Worm (Caenorhabditis elegans) whole organism, mixed stage, embryonic: ENCODE data around the gene lys-1.
A peak's percentile ranks its signal among the peaks of the same experiment; 100 is the strongest.

Experiments used
- M03D4.4 ChIP-seq: sonication (generic microtip); optimal IDR thresholded peaks from 2 replicates; lab custom pipeline; 2017; ENCODE audit warnings: mild to moderate bottlenecking, missing genetic modification characterization, missing compliant biosample characterization
- bed-3 ChIP-seq: fragments of 200-800 bp; sonication (Bioruptor generic); optimal IDR thresholded peaks from 3 replicates; lab custom pipeline; 2018; ENCODE audit warnings: mild to moderate bottlenecking, missing genetic modification characterization, moderate library complexity, missing compliant biosample characterization
- blmp-1 ChIP-seq: fragments of 150-350 bp; optimal IDR thresholded peaks from 2 replicates; lab custom pipeline; 2014; ENCODE audit warnings: missing biosample characterization, missing genetic modification characterization
- ceh-39 ChIP-seq: fragments of 150-350 bp; optimal IDR thresholded peaks from 2 replicates; lab custom pipeline; 2014; ENCODE audit warnings: missing biosample characterization, missing genetic modification characterization
- ceh-43 ChIP-seq: fragments of 200-800 bp; sonication (Bioruptor generic); optimal IDR thresholded peaks from 2 replicates; lab custom pipeline; 2018; ENCODE audit warnings: mild to moderate bottlenecking, missing genetic modification characterization, moderate library complexity, missing compliant biosample characterization
- ces-1 ChIP-seq: fragments of 150-350 bp; optimal IDR thresholded peaks from 2 replicates; lab custom pipeline; 2014; ENCODE audit warnings: missing biosample characterization, missing genetic modification reagents, missing genetic modification characterization
- cnd-1 ChIP-seq: fragments of 200-800 bp; sonication (Bioruptor generic); optimal IDR thresholded peaks from 2 replicates; lab custom pipeline; 2018; ENCODE audit warnings: mild to moderate bottlenecking, missing genetic modification characterization, missing compliant biosample characterization
- drap-1 ChIP-seq: fragments of 200-800 bp; sonication (Bioruptor generic); optimal IDR thresholded peaks from 3 replicates; lab custom pipeline; 2018; ENCODE audit warnings: mild to moderate bottlenecking, missing genetic modification characterization, missing compliant biosample characterization
- elt-3 ChIP-seq: fragments of 150-350 bp; optimal IDR thresholded peaks from 2 replicates; lab custom pipeline; 2014; ENCODE audit warnings: missing biosample characterization, missing genetic modification characterization
- flh-1 ChIP-seq: fragments of 200-800 bp; sonication (Bioruptor generic); optimal IDR thresholded peaks from 2 replicates; lab custom pipeline; 2018; ENCODE audit warnings: mild to moderate bottlenecking, missing genetic modification characterization, moderate library complexity, missing compliant biosample characterization
- ham-2 ChIP-seq: fragments of 200-800 bp; sonication (Bioruptor generic); optimal IDR thresholded peaks from 2 replicates; lab custom pipeline; 2018; ENCODE audit warnings: mild to moderate bottlenecking, missing genetic modification characterization, missing compliant biosample characterization
- hlh-1 ChIP-seq: fragments of 150-350 bp; optimal IDR thresholded peaks from 2 replicates; lab custom pipeline; 2014; ENCODE audit warnings: missing biosample characterization, missing genetic modification reagents, missing genetic modification characterization
- lin-13 ChIP-seq: fragments of 150-350 bp; optimal IDR thresholded peaks from 2 replicates; lab custom pipeline; 2014; ENCODE audit warnings: missing biosample characterization, missing genetic modification characterization
- lsy-2 ChIP-seq: fragments of 150-350 bp; optimal IDR thresholded peaks from 2 replicates; lab custom pipeline; 2014; ENCODE audit warnings: missing biosample characterization, missing genetic modification characterization
- mab-5 ChIP-seq: fragments of 150-350 bp; optimal IDR thresholded peaks from 2 replicates; lab custom pipeline; 2014; ENCODE audit warnings: missing biosample characterization, missing genetic modification characterization
- mep-1 ChIP-seq: fragments of 150-350 bp; optimal IDR thresholded peaks from 2 replicates; lab custom pipeline; 2017; ENCODE audit warnings: missing biosample characterization, missing genetic modification reagents, missing genetic modification characterization, inconsistent platforms
- nhr-12 ChIP-seq: fragments of 150-350 bp; optimal IDR thresholded peaks from 2 replicates; lab custom pipeline; 2014; ENCODE audit warnings: missing biosample characterization, missing genetic modification characterization
- nhr-2 ChIP-seq: fragments of 150-350 bp; optimal IDR thresholded peaks from 2 replicates; lab custom pipeline; 2014; ENCODE audit warnings: missing biosample characterization, missing genetic modification characterization
- nhr-237 ChIP-seq: fragments of 150-350 bp; optimal IDR thresholded peaks from 2 replicates; lab custom pipeline; 2014; ENCODE audit warnings: missing biosample characterization, missing genetic modification characterization
- nhr-28 ChIP-seq: fragments of 150-350 bp; optimal IDR thresholded peaks from 2 replicates; lab custom pipeline; 2014; ENCODE audit warnings: missing biosample characterization, missing genetic modification characterization
- nhr-76 ChIP-seq: sonication (generic microtip); optimal IDR thresholded peaks from 2 replicates; lab custom pipeline; 2017; ENCODE audit warnings: missing biosample characterization, missing genetic modification characterization
- pha-4 ChIP-seq: fragments of 150-350 bp; optimal IDR thresholded peaks from 2 replicates; lab custom pipeline; 2018; ENCODE audit warnings: missing biosample characterization, missing genetic modification reagents, missing genetic modification characterization
- sem-2 ChIP-seq: fragments of 200-800 bp; sonication (Bioruptor generic); optimal IDR thresholded peaks from 2 replicates; lab custom pipeline; 2018; ENCODE audit warnings: mild to moderate bottlenecking, missing genetic modification characterization, missing compliant biosample characterization
- snpc-4 ChIP-seq: fragments of 150-350 bp; optimal IDR thresholded peaks from 2 replicates; lab custom pipeline; 2014; ENCODE audit warnings: missing biosample characterization, missing genetic modification characterization
- sptf-1 ChIP-seq: sonication (generic microtip); optimal IDR thresholded peaks from 2 replicates; lab custom pipeline; 2017; ENCODE audit warnings: mild to moderate bottlenecking, missing genetic modification characterization, moderate library complexity, missing compliant biosample characterization
- tbx-8 ChIP-seq: fragments of 200-800 bp; sonication (Bioruptor generic); optimal IDR thresholded peaks from 2 replicates; lab custom pipeline; 2018; ENCODE audit warnings: mild to moderate bottlenecking, missing genetic modification characterization, moderate library complexity, missing compliant biosample characterization
- unc-120 ChIP-seq: sonication (generic microtip); optimal IDR thresholded peaks from 2 replicates; lab custom pipeline; 2017; ENCODE audit warnings: missing genetic modification characterization, missing compliant biosample characterization; ENCODE audit not compliant: poor library complexity, severe bottlenecking
- unc-39 ChIP-seq: fragments of 150-350 bp; optimal IDR thresholded peaks from 2 replicates; lab custom pipeline; 2014; ENCODE audit warnings: missing biosample characterization, missing genetic modification characterization
- unc-62 ChIP-seq: fragments of 150-350 bp; optimal IDR thresholded peaks from 2 replicates; lab custom pipeline; 2014; ENCODE audit warnings: missing biosample characterization, missing genetic modification reagents, missing genetic modification characterization
- ztf-11 ChIP-seq: fragments of 150-350 bp; optimal IDR thresholded peaks from 2 replicates; lab custom pipeline; 2014; ENCODE audit warnings: missing biosample characterization, missing genetic modification characterization

lys-1 gene

ce11 chrV:10273837-10274236 is 3.9 kb upstream of the lys-1 start:
- no peak for TF ChIP-seq elt-3
- no peak for TF ChIP-seq unc-120 (tag; lab: Kevin White, UChicago)
- no peak for TF ChIP-seq ceh-39 (tag; lab: Kevin White, UChicago)
- TF ChIP-seq mep-1 (tag; lab: Kevin White, UChicago), result peak; percentile 51
- no peak for TF ChIP-seq blmp-1 (tag; lab: Kevin White, UChicago)
- no peak for TF ChIP-seq M03D4.4
- TF ChIP-seq nhr-76 (tag; lab: Kevin White, UChicago), result no peak
- no peak for TF ChIP-seq nhr-12
- no peak for TF ChIP-seq unc-62 (GFP tag; lab: Kevin White, UChicago)
- TF ChIP-seq lsy-2 (tag; lab: Kevin White, UChicago), result no peak
- TF ChIP-seq ces-1, result peak; percentile 61
- no peak for TF ChIP-seq cnd-1 (tag; lab: Kevin White, UChicago)
- no peak for TF ChIP-seq ham-2

DNA sequence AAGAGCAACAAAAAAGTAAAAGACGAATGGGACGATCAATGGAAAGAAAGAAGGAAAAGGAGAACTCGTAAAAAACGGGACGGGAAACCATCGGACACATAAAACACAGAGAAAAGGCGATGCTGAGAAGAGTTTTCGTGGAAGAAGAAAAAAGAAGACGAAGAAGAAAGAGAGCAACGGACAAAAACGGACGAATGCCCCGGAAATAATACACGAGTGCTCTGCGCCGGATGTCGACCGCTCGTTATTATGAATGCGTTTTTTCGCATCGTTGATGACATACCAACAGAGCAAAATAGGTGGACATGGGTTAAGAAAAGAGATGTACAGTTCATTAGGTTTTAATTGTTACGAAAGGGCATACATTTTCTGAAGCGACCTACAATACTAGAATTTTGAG is 2.1 kb upstream of the lys-1 start, which contains the start of gene Y22F5A.11:
Y22F5A.11 (minus strand) TSS at position 28 of the 400 bp plus-strand sequence.
- TF ChIP-seq ham-2 (no peak), unc-62 (GFP tag; lab: Kevin White, UChicago) (no peak), mab-5 (tag; lab: Kevin White, UChicago) (no peak), unc-39 (tag; lab: Kevin White, UChicago) (no peak), nhr-76 (tag; lab: Kevin White, UChicago) (no peak), lsy-2 (tag; lab: Kevin White, UChicago) (no peak), hlh-1 (no peak), nhr-12 (no peak), bed-3 (no peak), mep-1 (tag; lab: Kevin White, UChicago) (no peak), sem-2 (GFP tag; lab: Kevin White, UChicago) (no peak), ces-1 (no peak), pha-4 (tag; lab: Kevin White, UChicago) (no peak), snpc-4 (tag; lab: Kevin White, UChicago) (no peak), blmp-1 (tag; lab: Kevin White, UChicago) (no peak), ztf-11 (tag; lab: Kevin White, UChicago) (no peak)

ce11 chrV:10276038-10276437 is 1.7 kb upstream of the lys-1 start:
- TF ChIP-seq mab-5 (tag; lab: Kevin White, UChicago) (no peak), sptf-1 (tag; lab: Kevin White, UChicago) (no peak), blmp-1 (tag; lab: Kevin White, UChicago) (no peak), sem-2 (GFP tag; lab: Kevin White, UChicago) (no peak), hlh-1 (no peak), ceh-43 (GFP tag; lab: Kevin White, UChicago) (no peak), mep-1 (tag; lab: Kevin White, UChicago) (no peak), nhr-28 (no peak), bed-3 (no peak), unc-120 (tag; lab: Kevin White, UChicago) (no peak), lsy-2 (tag; lab: Kevin White, UChicago) (no peak), tbx-8 (GFP tag; lab: Kevin White, UChicago) (no peak), flh-1 (no peak), nhr-12 (no peak), unc-62 (GFP tag; lab: Kevin White, UChicago) (no peak)
- TF ChIP-seq, all 35 proteins: peak for 0

- no peak for TF ChIP-seq ces-1
- TF ChIP-seq sem-2 (GFP tag; lab: Kevin White, UChicago), result no peak
These were observed 2.4 kb downstream of the lys-1 start for ce11 chrV:10280112-10280511.

- TF ChIP-seq drap-1 (GFP tag; lab: Kevin White, UChicago), result no peak
- no peak for TF ChIP-seq nhr-12
These were observed 3.7 kb downstream of the lys-1 start, which contains the start of gene lys-2 for ce11 chrV:10281374-10281773. Gene lys-2 (minus strand): TSS chrV:10281474.

DNA sequence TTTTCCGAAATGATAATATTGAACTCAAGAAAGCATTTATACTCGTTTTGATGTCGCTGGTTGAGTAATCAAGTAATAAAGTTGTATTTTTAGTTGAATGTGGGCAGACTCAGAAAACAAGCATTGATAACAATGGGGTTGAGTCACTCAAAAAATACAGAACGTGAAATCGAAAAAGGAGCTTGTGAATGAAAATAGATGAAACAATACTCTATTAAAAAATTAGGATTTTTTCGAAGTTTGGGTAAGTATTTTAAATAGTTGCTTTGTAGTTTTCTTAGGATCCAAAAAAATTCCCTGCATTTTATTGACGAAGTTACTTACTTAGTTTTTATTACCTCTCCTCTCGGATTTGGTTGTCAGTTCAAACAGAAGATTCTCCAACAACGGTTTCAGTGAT is 5.7 kb downstream of the lys-1 start, which contains the start of gene lys-3:
lys-3 (minus strand) TSS at position 101 of the 400 bp plus-strand sequence.
- TF ChIP-seq nhr-2 (no peak), ceh-43 (GFP tag; lab: Kevin White, UChicago) (no peak), unc-39 (tag; lab: Kevin White, UChicago) (no peak), lin-13 (no peak), unc-120 (tag; lab: Kevin White, UChicago) (no peak), blmp-1 (tag; lab: Kevin White, UChicago) (no peak), mep-1 (tag; lab: Kevin White, UChicago) (no peak), sem-2 (GFP tag; lab: Kevin White, UChicago) (no peak), nhr-28 (no peak), nhr-237 (tag; lab: Kevin White, UChicago) (no peak)
- TF ChIP-seq, all 35 proteins: peak for 0
